Fruit fly (Drosophila melanogaster) whole organism, embryonic: ENCODE measurements around the gene pyx.
A peak's percentile ranks its signal among the peaks of the same experiment; 100 is the strongest.

Source experiments
- Antp ChIP-seq: fragments of 200-800 bp; sonication (Bioruptor generic); optimal IDR thresholded peaks from 3 replicates; lab custom pipeline; 2016; ENCODE audit warnings: missing biosample characterization, missing genetic modification characterization
- Atf3 ChIP-seq: fragments of 200-800 bp; sonication (Bioruptor generic); optimal IDR thresholded peaks from 3 replicates; lab custom pipeline; 2016; ENCODE audit warnings: missing biosample characterization, missing genetic modification characterization
- BEAF-32 ChIP-seq: fragments of 200-800 bp; sonication (Bioruptor generic); optimal IDR thresholded peaks from 3 replicates; lab custom pipeline; 2017; ENCODE audit warnings: missing biosample characterization, missing genetic modification characterization, mild to moderate bottlenecking, moderate library complexity, missing genetic modification reagents
- CG12219 ChIP-seq: fragments of 200-800 bp; sonication (Bioruptor generic); optimal IDR thresholded peaks from 3 replicates; lab custom pipeline; 2018; ENCODE audit warnings: missing biosample characterization, mild to moderate bottlenecking, missing genetic modification characterization
- CG12659 ChIP-seq: fragments of 200-800 bp; sonication (Bioruptor generic); optimal IDR thresholded peaks from 3 replicates; lab custom pipeline; 2017; ENCODE audit warnings: mild to moderate bottlenecking, missing biosample characterization, missing genetic modification reagents, missing genetic modification characterization
- CG12942 ChIP-seq: fragments of 200-800 bp; sonication (Bioruptor generic); optimal IDR thresholded peaks from 3 replicates; lab custom pipeline; 2016; ENCODE audit warnings: missing biosample characterization, missing genetic modification characterization
- CG14050 ChIP-seq: fragments of 200-800 bp; sonication (Bioruptor generic); IDR thresholded peaks from 3 replicates; pipeline ENCODE4 v1.3.6; 2022; ENCODE audit warnings: missing biosample characterization, missing genetic modification characterization
- CG1603 ChIP-seq: fragments of 200-800 bp; sonication (Bioruptor generic); optimal IDR thresholded peaks from 2 replicates; lab custom pipeline; 2019; ENCODE audit warnings: missing biosample characterization, mild to moderate bottlenecking, missing genetic modification characterization, moderate library complexity
- CG1647 ChIP-seq: fragments of 200-800 bp; sonication (Bioruptor generic); optimal IDR thresholded peaks from 3 replicates; lab custom pipeline; 2016; ENCODE audit warnings: missing biosample characterization, missing genetic modification characterization
- CG16779 ChIP-seq: fragments of 200-800 bp; sonication (Bioruptor generic); IDR thresholded peaks from 2 replicates; pipeline ENCODE4 v1.3.6; 2022; ENCODE audit warnings: missing biosample characterization, missing genetic modification characterization
- CG18476 ChIP-seq: fragments of 200-800 bp; sonication (Bioruptor generic); optimal IDR thresholded peaks from 2 replicates; lab custom pipeline; 2016; ENCODE audit warnings: missing biosample characterization, mild to moderate bottlenecking, missing genetic modification characterization
- CG6791 ChIP-seq: fragments of 200-800 bp; sonication (Bioruptor generic); IDR thresholded peaks from 3 replicates; pipeline ENCODE4 v1.3.6; 2022; ENCODE audit warnings: missing biosample characterization, missing genetic modification characterization; ENCODE audit not compliant: partially characterized antibody
- CG8359 ChIP-seq: fragments of 200-800 bp; sonication (Bioruptor generic); optimal IDR thresholded peaks from 2 replicates; lab custom pipeline; 2017; ENCODE audit warnings: missing biosample characterization, mild to moderate bottlenecking, missing genetic modification characterization, borderline replicate concordance
- Dfd ChIP-seq, 2 experiments: fragments of >200 bp; optimal IDR thresholded peaks; 2 replicates each; lab custom pipeline; 2017; ENCODE audit warnings: missing biosample characterization in 2 of 2, missing genetic modification characterization in 2 of 2
- Drgx ChIP-seq: fragments of 200-800 bp; sonication (Bioruptor generic); IDR thresholded peaks from 2 replicates; pipeline ENCODE4 v1.3.6; 2022; ENCODE audit warnings: missing biosample characterization, missing genetic modification characterization
- Gsc ChIP-seq: fragments of 200-800 bp; sonication (Bioruptor generic); IDR thresholded peaks from 2 replicates; pipeline ENCODE4 v1.3.6; 2022; ENCODE audit warnings: missing biosample characterization, missing genetic modification characterization
- Hr3 ChIP-seq: fragments of 200-800 bp; sonication (Bioruptor generic); optimal IDR thresholded peaks from 3 replicates; lab custom pipeline; 2016; ENCODE audit warnings: missing biosample characterization, missing genetic modification characterization
- Sin3A ChIP-seq: fragments of >200 bp; optimal IDR thresholded peaks from 2 replicates; lab custom pipeline; 2018
- Xrp1 ChIP-seq: fragments of 200-800 bp; sonication (Bioruptor generic); IDR thresholded peaks from 2 replicates; pipeline ENCODE4 v1.3.6; 2022; ENCODE audit warnings: missing biosample characterization, missing genetic modification characterization
- bowl ChIP-seq: fragments of 200-800 bp; sonication (Bioruptor generic); IDR thresholded peaks from 2 replicates; pipeline ENCODE4 v1.3.6; 2022; ENCODE audit warnings: missing biosample characterization, missing genetic modification characterization
- cad ChIP-seq: fragments of >200 bp; optimal IDR thresholded peaks from 2 replicates; lab custom pipeline; 2017; ENCODE audit warnings: missing biosample characterization, missing genetic modification characterization
- chif ChIP-seq, 2 experiments: fragments of 200-800 bp; sonication (Bioruptor generic); optimal IDR thresholded peaks; 3 replicates each; lab custom pipeline; 2016; ENCODE audit warnings: missing biosample characterization in 2 of 2, missing genetic modification characterization in 2 of 2
- chn ChIP-seq: fragments of 200-800 bp; sonication (Bioruptor generic); optimal IDR thresholded peaks from 2 replicates; lab custom pipeline; 2016; ENCODE audit warnings: missing biosample characterization, missing genetic modification characterization
- crc ChIP-seq: fragments of 200-800 bp; sonication (Bioruptor generic); optimal IDR thresholded peaks from 2 replicates; lab custom pipeline; 2016; ENCODE audit warnings: missing biosample characterization, missing genetic modification characterization
- cwo ChIP-seq: fragments of 200-800 bp; sonication (Bioruptor generic); optimal IDR thresholded peaks from 3 replicates; lab custom pipeline; 2017; ENCODE audit warnings: missing biosample characterization, missing genetic modification characterization, mild to moderate bottlenecking, moderate library complexity, missing genetic modification reagents
- esg ChIP-seq: fragments of 200-800 bp; sonication (Bioruptor generic); conservative IDR thresholded peaks from 2 replicates; pipeline ENCODE4 v1.3.6; 2022; ENCODE audit warnings: missing biosample characterization, missing genetic modification characterization
- eve ChIP-seq, 2 experiments: fragments of >200 bp; optimal IDR thresholded peaks; 2 replicates each; lab custom pipeline; 2017; ENCODE audit warnings: missing biosample characterization in 2 of 2, missing genetic modification characterization in 2 of 2
- gsb ChIP-seq: fragments of 200-800 bp; sonication (Bioruptor generic); IDR thresholded peaks from 2 replicates; pipeline ENCODE4 v1.3.6; 2022; ENCODE audit warnings: missing biosample characterization, missing genetic modification characterization
- hkb ChIP-seq, 2 experiments: fragments of 200-800 bp in 1 of 2; fragments of >200 bp in 1 of 2; sonication (Bioruptor generic) in 1 of 2; IDR thresholded peaks in 1 of 2; optimal IDR thresholded peaks in 1 of 2; 2 replicates each; pipeline versions ENCODE4 v1.3.6 to Lab custom; 2017 to 2022; ENCODE audit warnings: missing biosample characterization in 1 of 2, missing genetic modification characterization in 1 of 2
- nau ChIP-seq: fragments of 200-800 bp; sonication (Bioruptor generic); optimal IDR thresholded peaks from 3 replicates; lab custom pipeline; 2017; ENCODE audit warnings: missing biosample characterization, mild to moderate bottlenecking, missing genetic modification characterization, missing genetic modification reagents
- pnt ChIP-seq: fragments of 200-800 bp; sonication (Bioruptor generic); optimal IDR thresholded peaks from 3 replicates; lab custom pipeline; 2016; ENCODE audit warnings: missing biosample characterization, missing genetic modification characterization
- psq ChIP-seq: fragments of 200-800 bp; sonication (Bioruptor generic); optimal IDR thresholded peaks from 2 replicates; lab custom pipeline; 2017; ENCODE audit warnings: missing biosample characterization, missing genetic modification characterization
- sc ChIP-seq, 3 experiments: fragments of >200 bp in 2 of 3; fragments of 200-800 bp in 1 of 3; sonication (Bioruptor generic) in 1 of 3; optimal IDR thresholded peaks; 2 replicates in 2 of 3; 3 replicates in 1 of 3; lab custom pipeline; 2017; ENCODE audit warnings: mild to moderate bottlenecking in 1 of 3, missing biosample characterization in 1 of 3, missing genetic modification characterization in 1 of 3, missing genetic modification reagents in 1 of 3
- shn ChIP-seq: fragments of 200-800 bp; sonication (Bioruptor generic); optimal IDR thresholded peaks from 3 replicates; lab custom pipeline; 2016; ENCODE audit warnings: missing biosample characterization, missing genetic modification characterization
- sqz ChIP-seq: fragments of 200-800 bp; sonication (Bioruptor generic); optimal IDR thresholded peaks from 3 replicates; lab custom pipeline; 2018; ENCODE audit warnings: missing biosample characterization, mild to moderate bottlenecking, missing genetic modification characterization
- sug ChIP-seq: fragments of 200-800 bp; optimal IDR thresholded peaks from 2 replicates; lab custom pipeline; 2019; ENCODE audit warnings: missing biosample characterization, mild to moderate bottlenecking, missing genetic modification characterization, moderate library complexity
- trem ChIP-seq: fragments of 200-800 bp; optimal IDR thresholded peaks from 3 replicates; lab custom pipeline; 2019; ENCODE audit warnings: missing biosample characterization, mild to moderate bottlenecking, missing genetic modification characterization, moderate library complexity
- vvl ChIP-seq: fragments of 200-800 bp; sonication (Bioruptor generic); IDR thresholded peaks from 2 replicates; pipeline ENCODE4 v1.3.6; 2022; ENCODE audit warnings: missing biosample characterization, missing genetic modification characterization

Gene pyx

DNA sequence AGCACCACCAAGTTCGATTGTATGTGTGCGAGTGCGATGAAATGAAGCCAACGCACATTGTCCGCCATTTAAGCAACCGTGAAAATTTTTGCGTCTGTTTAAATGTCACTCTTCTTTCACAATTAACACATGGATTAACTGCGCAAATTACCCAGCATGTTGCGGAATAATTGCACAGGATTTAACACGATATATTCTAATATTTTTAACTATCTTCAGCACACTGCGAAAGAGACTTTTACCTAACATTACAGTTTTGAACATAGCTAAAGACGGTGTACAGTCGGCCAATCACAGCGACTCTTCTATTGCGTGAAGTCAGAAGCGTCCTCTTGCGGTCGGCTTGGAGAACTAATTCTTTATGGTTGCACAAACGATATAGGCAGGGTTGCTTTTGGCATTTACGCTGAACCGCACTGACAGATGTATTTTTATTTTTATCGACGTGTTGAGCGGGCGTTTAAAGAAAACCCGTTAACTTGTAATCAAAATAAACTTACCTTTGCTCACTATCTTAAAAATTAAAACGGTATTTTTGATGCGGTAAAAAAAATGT lies 23.9 kb upstream of the pyx start (continued):
- TF ChIP-seq esg (GFP tag; lab: Robert Waterston, UW), result no peak
- no peak for TF ChIP-seq vvl
- TF ChIP-seq Atf3 (GFP tag; lab: Kevin White, UChicago), result peak; percentile 53
- no peak for TF ChIP-seq sqz (GFP tag; lab: Kevin White, UChicago)
- TF ChIP-seq BEAF-32 (GFP tag; lab: Kevin White, UChicago), result peak; percentile 68
- no peak for TF ChIP-seq CG12219 (GFP tag; lab: Kevin White, UChicago)
- TF ChIP-seq trem, result peak; percentile 83
- no peak for TF ChIP-seq crc
- TF ChIP-seq shn (GFP tag; lab: Kevin White, UChicago), result peak; percentile 11
- TF ChIP-seq Xrp1 (GFP tag; lab: Robert Waterston, UW), result 0 out of 2 replicates have a peak, but pooled peaks have one; percentile 14
- no peak for TF ChIP-seq sc (optimal IDR thresholded peaks at IDR 0.05; lab: Kevin White, UChicago)
- TF ChIP-seq sc (GFP tag; optimal IDR thresholded peaks at IDR 0.05; lab: Kevin White, UChicago), result peak; percentile 25
- peak; percentile 52 for TF ChIP-seq Antp
- TF ChIP-seq CG14050 (GFP tag; lab: Robert Waterston, UW), result no peak; the same call in 2 of the 3 replicates
- no peak for TF ChIP-seq Gsc (GFP tag; lab: Robert Waterston, UW)
- no peak for TF ChIP-seq psq
- peak; percentile 9 for TF ChIP-seq Sin3A
- TF ChIP-seq hkb (optimal IDR thresholded peaks at IDR 0.05; lab: Kevin White, UChicago), result no peak
- TF ChIP-seq hkb (GFP tag; IDR thresholded peaks at IDR 0.05; lab: Robert Waterston, UW), result peak; percentile 13; the same call in 1 of the 2 replicates
- TF ChIP-seq Dfd (GFP tag; optimal IDR thresholded peaks at IDR 0.05; lab: Kevin White, UChicago), result no peak
- TF ChIP-seq pnt (GFP tag; lab: Kevin White, UChicago), result no peak
- TF ChIP-seq chn (GFP tag; lab: Kevin White, UChicago), result peak; percentile 18
- TF ChIP-seq CG1603, result peak; percentile 77
- TF ChIP-seq CG8359 (GFP tag; lab: Kevin White, UChicago), result no peak
- TF ChIP-seq cad, result no peak
- peak; percentile 45; the same call in 1 of the 2 replicates for TF ChIP-seq gsb (GFP tag; lab: Robert Waterston, UW)
- peak; percentile 83 for TF ChIP-seq CG6791 (GFP tag; lab: Robert Waterston, UW)
- TF ChIP-seq CG16779 (GFP tag; lab: Robert Waterston, UW), result no peak
- peak; percentile 2 for TF ChIP-seq Hr3 (GFP tag; lab: Kevin White, UChicago)
- peak; percentile 81 for TF ChIP-seq CG12659 (GFP tag; lab: Kevin White, UChicago)
- no peak for TF ChIP-seq CG1647 (GFP tag; lab: Kevin White, UChicago)
- no peak for TF ChIP-seq Drgx

DNA sequence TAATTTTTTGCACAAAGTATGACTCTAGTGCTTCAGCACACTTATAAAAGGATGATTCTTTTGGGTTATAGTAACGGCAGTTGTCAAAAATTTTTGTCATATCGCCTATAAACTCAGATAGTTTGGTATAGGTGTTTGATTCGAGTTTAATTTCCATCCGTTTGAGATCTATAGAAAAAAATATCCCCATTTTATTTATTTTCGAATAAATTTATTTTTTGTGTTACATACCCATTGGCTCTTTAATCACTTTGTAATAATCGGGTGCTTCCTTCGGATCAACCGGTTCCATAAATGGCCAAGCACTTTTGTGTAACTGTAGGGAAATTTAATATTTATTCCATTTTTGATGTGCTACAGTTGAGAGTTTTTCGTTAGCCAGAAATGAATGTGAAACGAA lies 11.5 kb upstream of the pyx start:
- TF ChIP-seq CG12942 (GFP tag; lab: Kevin White, UChicago) (no peak), sug (tag; lab: Kevin White, UChicago) (no peak), nau (GFP tag; lab: Kevin White, UChicago) (no peak), cwo (GFP tag; lab: Kevin White, UChicago) (no peak), CG18476 (GFP tag; lab: Kevin White, UChicago) (no peak)
- TF ChIP-seq, all 482 proteins: peak for 0

DNA sequence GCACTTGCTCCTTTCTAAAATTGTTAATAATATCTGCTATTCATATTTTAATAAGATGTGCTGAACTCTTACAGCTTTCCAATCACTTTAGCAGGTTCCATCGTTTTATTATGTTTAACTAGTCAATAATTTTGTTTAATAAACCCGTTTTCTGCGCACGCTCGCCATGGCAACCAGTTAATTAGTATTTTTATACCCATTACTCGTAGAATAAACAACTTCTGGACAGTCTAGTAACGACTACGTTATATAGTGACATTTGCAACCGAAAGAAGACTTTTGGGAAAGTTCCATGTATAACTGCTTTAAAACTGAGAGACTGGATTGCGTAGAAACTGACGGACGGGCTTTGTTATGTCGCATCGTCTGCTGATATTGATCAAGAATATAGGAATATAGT lies 10.4 kb upstream of the pyx start, which contains the start of gene CG34453:
Gene CG34453, minus strand, starts transcription at position 101 of the 400 bp plus-strand sequence.
- TF ChIP-seq chif (GFP tag; optimal IDR thresholded peaks at IDR 0.05; lab: Kevin White, UChicago), result no peak
- peak in 1 of 2 experiments; percentile 33 for TF ChIP-seq eve (GFP tag; optimal IDR thresholded peaks at IDR 0.05; lab: Kevin White, UChicago)
- TF ChIP-seq bowl (GFP tag; lab: Robert Waterston, UW), result no peak
